Worm (Caenorhabditis elegans): ENCODE results near the gene sdz-27.

Gene sdz-27

ce11 chrIV:11149454-11150163 is 37.2 kb upstream of the sdz-27 start, which contains the start of the genes F01G4.6 and pfd-1 (continued):
- TF ChIP-seq K11D2.4 (GFP tag; IDR thresholded peaks at IDR 0.05) (peak; percentile 88), Y79H2A.3 (GFP tag; conservative IDR thresholded peaks at IDR 0.05) (no peak), attf-6 (GFP tag; IDR thresholded peaks at IDR 0.05) (no peak), F33H1.4 (GFP tag; IDR thresholded peaks at IDR 0.05) (peak; percentile 94), repo-1 (tag; optimal IDR thresholded peaks at IDR 0.05) (peak; percentile 37), dox-1 (GFP tag; IDR thresholded peaks at IDR 0.05) (peak; percentile 52; the same call in 1 of the 2 replicates)

- TF ChIP-seq lin-54 (GFP tag; optimal IDR thresholded peaks at IDR 0.05) (peak; percentile 22), fkh-3 (tag; optimal IDR thresholded peaks at IDR 0.05) (no peak), F10E7.11 (tag; optimal IDR thresholded peaks at IDR 0.05) (no peak), F33H1.4 (GFP tag; IDR thresholded peaks at IDR 0.05) (no peak), athp-1 (tag; optimal IDR thresholded peaks at IDR 0.05) (no peak), hsf-1 (GFP tag; IDR thresholded peaks at IDR 0.05) (0 out of 2 replicates have a peak, but pooled peaks have one; percentile 26), Y53G8AR.9 (GFP tag; conservative IDR thresholded peaks at IDR 0.05) (0 out of 2 replicates have a peak, but pooled peaks have one; percentile 54), let-526 (GFP tag; IDR thresholded peaks at IDR 0.05) (no peak)
These were observed 36.0 kb upstream of the sdz-27 start, which contains the start of gene C08F8.2 for ce11 chrIV:11150844-11151243. Gene C08F8.2, plus strand, starts transcription at chrIV:11150997.

- TF ChIP-seq madf-6 (GFP tag; IDR thresholded peaks at IDR 0.05) (peak; percentile 95), unc-130 (GFP tag; optimal IDR thresholded peaks at IDR 0.05) (peak; percentile 31), nfyb-1 (GFP tag; IDR thresholded peaks at IDR 0.05) (peak; percentile 93), hmg-1.2 (GFP tag; IDR thresholded peaks at IDR 0.05) (peak; percentile 49), lsl-1 (GFP tag; optimal IDR thresholded peaks at IDR 0.05) (peak; percentile 89), F49E8.2 (tag; optimal IDR thresholded peaks at IDR 0.05; ENCODE audit: insufficient read depth) (peak; percentile 50), dox-1 (GFP tag; IDR thresholded peaks at IDR 0.05) (peak; percentile 44; the same call in 1 of the 2 replicates), D2030.7 (GFP tag; IDR thresholded peaks at IDR 0.05) (peak; percentile 90), ceh-100 (GFP tag; IDR thresholded peaks at IDR 0.05) (0 out of 2 replicates have a peak, but pooled peaks have one; percentile 23), hsf-1 (GFP tag; IDR thresholded peaks at IDR 0.05) (peak; percentile 81; the same call in 1 of the 2 replicates), lin-54 (GFP tag; optimal IDR thresholded peaks at IDR 0.05) (peak; percentile 23), efl-1 (GFP tag; optimal IDR thresholded peaks at IDR 0.05) (peak; percentile 95), xnd-1 (tag; optimal IDR thresholded peaks at IDR 0.05) (peak; percentile 78), snpc-3.4 (tag; optimal IDR thresholded peaks at IDR 0.05) (peak; percentile 77), dpl-1 (GFP tag; optimal IDR thresholded peaks at IDR 0.05) (peak; percentile 71), ceh-91 (GFP tag; IDR thresholded peaks at IDR 0.05) (peak; percentile 85), F33H1.4 (GFP tag; IDR thresholded peaks at IDR 0.05) (peak; percentile 76), nfya-2 (GFP tag; IDR thresholded peaks at IDR 0.05) (0 out of 2 replicates have a peak, but pooled peaks have one; percentile 90), madf-8 (GFP tag; conservative IDR thresholded peaks at IDR 0.05) (peak; percentile 92)
These were observed 32.3 kb upstream of the sdz-27 start, which contains the start of gene C08F8.3 for ce11 chrIV:11154425-11155114. Gene C08F8.3, plus strand, starts transcription at chrIV:11155044.

ce11 chrIV:11156526-11156925 is 30.3 kb upstream of the sdz-27 start:
- TF ChIP-seq hrde-1 (tag; optimal IDR thresholded peaks at IDR 0.05; ENCODE audit: borderline replicate concordance) (no peak), mel-28 (tag; optimal IDR thresholded peaks at IDR 0.05; ENCODE audit: borderline replicate concordance) (no peak), K11D2.4 (GFP tag; IDR thresholded peaks at IDR 0.05) (no peak), zfh-2 (GFP tag; conservative IDR thresholded peaks at IDR 0.05) (no peak), zim-3 (tag; optimal IDR thresholded peaks at IDR 0.05) (no peak), snpc-4 (GFP tag; optimal IDR thresholded peaks at IDR 0.05) (no peak), snpc-4 (tag; optimal IDR thresholded peaks at IDR 0.05) (no peak), hlh-12 (tag; optimal IDR thresholded peaks at IDR 0.05) (no peak), repo-1 (tag; optimal IDR thresholded peaks at IDR 0.05) (no peak), lin-54 (GFP tag; optimal IDR thresholded peaks at IDR 0.05) (no peak), F10E7.11 (tag; optimal IDR thresholded peaks at IDR 0.05) (no peak), rec-8 (tag; optimal IDR thresholded peaks at IDR 0.05) (no peak), hsf-1 (GFP tag; IDR thresholded peaks at IDR 0.05) (0 out of 2 replicates have a peak, but pooled peaks have one; percentile 62), madf-3 (GFP tag; IDR thresholded peaks at IDR 0.05) (0 out of 2 replicates have a peak, but pooled peaks have one; percentile 53), Y67H2A.10 (GFP tag; conservative IDR thresholded peaks at IDR 0.05) (no peak), ceh-100 (GFP tag; IDR thresholded peaks at IDR 0.05) (no peak), Y56A3A.18 (GFP tag; IDR thresholded peaks at IDR 0.05) (no peak), nfya-2 (GFP tag; IDR thresholded peaks at IDR 0.05) (no peak)
